ENCODE assay signal across 3 worm cellular contexts in genomic region chrIII:4281955-4282618, ce11.
TF ChIP-seq lines count a peak whose summit lies in the region.

No protein-coding gene starts in this region.

TF ChIP-seq in whole organism, L1 larva, 84 proteins besides CTCF, POLR2A, EP300 and RAD21 (continued from another document and continues in another):
- TF ChIP-seq snpc-4 (tag; optimal IDR thresholded peaks at IDR 0.05; lab: Kevin White, UChicago): peak; percentile 87
- TF ChIP-seq ceh-8 (GFP tag; optimal IDR thresholded peaks at IDR 0.05; lab: Kevin White, UChicago): peak; percentile 97
- TF ChIP-seq fkh-10 (GFP tag; optimal IDR thresholded peaks at IDR 0.05; lab: Kevin White, UChicago): peak; percentile 92
- peak; percentile 87 for TF ChIP-seq lin-13 (GFP tag; optimal IDR thresholded peaks at IDR 0.05; lab: Kevin White, UChicago)
- TF ChIP-seq hlh-17 (GFP tag; optimal IDR thresholded peaks at IDR 0.05; lab: Kevin White, UChicago; ENCODE audit: borderline replicate concordance): no peak
- TF ChIP-seq xbp-1 (tag; optimal IDR thresholded peaks at IDR 0.05; lab: Kevin White, UChicago): peak; percentile 98
- peak; percentile 48 for TF ChIP-seq ama-1 (optimal IDR thresholded peaks at IDR 0.05; lab: Kevin White, UChicago)
- peak in 4 of 6 experiments; percentile 19 to 90 (median 66) for TF ChIP-seq elt-3 (tag; optimal IDR thresholded peaks at IDR 0.05; lab: Kevin White, UChicago)
- TF ChIP-seq grh-1 (GFP tag; IDR thresholded peaks at IDR 0.05; lab: Robert Waterston, UW): peak; percentile 97
- peak; percentile 14 for TF ChIP-seq F16B12.6 (tag; optimal IDR thresholded peaks at IDR 0.05; lab: Kevin White, UChicago)
- TF ChIP-seq unc-62 (GFP tag; optimal IDR thresholded peaks at IDR 0.05; lab: Kevin White, UChicago): peak; percentile 18
- TF ChIP-seq fkh-8 (tag; optimal IDR thresholded peaks at IDR 0.05; lab: Kevin White, UChicago): peak; percentile 99
- peak; percentile 91 for TF ChIP-seq C04F5.9 (tag; optimal IDR thresholded peaks at IDR 0.05; lab: Kevin White, UChicago)
- peak; percentile 90 to 99 for TF ChIP-seq egl-27 (tag; optimal IDR thresholded peaks at IDR 0.05; lab: Kevin White, UChicago)
- TF ChIP-seq fos-1 (tag; optimal IDR thresholded peaks at IDR 0.05; lab: Kevin White, UChicago): peak; percentile 73
- no peak for TF ChIP-seq nhr-28 (tag; optimal IDR thresholded peaks at IDR 0.05; lab: Kevin White, UChicago)
- peak; percentile 97 for TF ChIP-seq sox-4 (tag; optimal IDR thresholded peaks at IDR 0.05; lab: Kevin White, UChicago)
- TF ChIP-seq zip-4 (GFP tag; optimal IDR thresholded peaks at IDR 0.05; lab: Kevin White, UChicago): peak; percentile 91
- TF ChIP-seq nhr-90 (tag; optimal IDR thresholded peaks at IDR 0.05; lab: Kevin White, UChicago; ENCODE audit: poor library complexity): peak; percentile 99
- TF ChIP-seq jun-1 (tag; optimal IDR thresholded peaks at IDR 0.05; lab: Kevin White, UChicago): peak; percentile 97
- peak; percentile 17 for TF ChIP-seq nhr-76 (tag; optimal IDR thresholded peaks at IDR 0.05; lab: Kevin White, UChicago)
- TF ChIP-seq rnt-1 (tag; optimal IDR thresholded peaks at IDR 0.05; lab: Kevin White, UChicago): peak; percentile 90
- peak; percentile 59 to 68 (median 68) for TF ChIP-seq dpl-1 (GFP tag; optimal IDR thresholded peaks at IDR 0.05; lab: Kevin White, UChicago)
- TF ChIP-seq unc-30 (tag; optimal IDR thresholded peaks at IDR 0.05; lab: Kevin White, UChicago): peak; percentile 30
- TF ChIP-seq lin-39 (tag; optimal IDR thresholded peaks at IDR 0.05; lab: Kevin White, UChicago): peak; percentile 84
- TF ChIP-seq efl-1 (optimal IDR thresholded peaks at IDR 0.05; lab: Kevin White, UChicago): peak; percentile 81 to 86
- TF ChIP-seq efl-1 (GFP tag; optimal IDR thresholded peaks at IDR 0.05 in 1 of 2; lab: Kevin White, UChicago): peak; percentile 65 to 97
- no peak for TF ChIP-seq nhr-84 (tag; optimal IDR thresholded peaks at IDR 0.05; lab: Kevin White, UChicago)
- TF ChIP-seq irx-1 (tag; optimal IDR thresholded peaks at IDR 0.05; lab: Kevin White, UChicago): peak; percentile 97
- peak; percentile 99 for TF ChIP-seq swsn-7 (tag; optimal IDR thresholded peaks at IDR 0.05; lab: Kevin White, UChicago)
- TF ChIP-seq nhr-85 (tag; lab: Kevin White, UChicago): peak; percentile 100
- peak; percentile 92 for TF ChIP-seq lir-3 (tag; optimal IDR thresholded peaks at IDR 0.05; lab: Kevin White, UChicago; ENCODE audit: poor library complexity)
- peak; percentile 97 for TF ChIP-seq nhr-11 (tag; optimal IDR thresholded peaks at IDR 0.05; lab: Kevin White, UChicago)
- TF ChIP-seq ceh-82 (tag; optimal IDR thresholded peaks at IDR 0.05; lab: Kevin White, UChicago): peak; percentile 69 to 84 (median 73)
- TF ChIP-seq lin-15B (tag; optimal IDR thresholded peaks at IDR 0.05; lab: Kevin White, UChicago): peak; percentile 48
- TF ChIP-seq ztf-4 (tag; optimal IDR thresholded peaks at IDR 0.05; lab: Kevin White, UChicago): peak; percentile 98
- peak; percentile 65 for TF ChIP-seq blmp-1 (tag; optimal IDR thresholded peaks at IDR 0.05; lab: Kevin White, UChicago)
- peak; percentile 96 for TF ChIP-seq sup-37 (GFP tag; optimal IDR thresholded peaks at IDR 0.05; lab: Kevin White, UChicago)
- peak; percentile 94 for TF ChIP-seq ceh-88 (GFP tag; IDR thresholded peaks at IDR 0.05; lab: Robert Waterston, UW)
- no peak for TF ChIP-seq aly-2 (tag; optimal IDR thresholded peaks at IDR 0.05; lab: Kevin White, UChicago)
- peak; percentile 70 for TF ChIP-seq pqm-1 (tag; optimal IDR thresholded peaks at IDR 0.05; lab: Kevin White, UChicago)
- TF ChIP-seq vab-15 (tag; optimal IDR thresholded peaks at IDR 0.05; lab: Kevin White, UChicago): peak; percentile 88
- TF ChIP-seq nhr-71 (tag; optimal IDR thresholded peaks at IDR 0.05; lab: Kevin White, UChicago): peak; percentile 100

TF ChIP-seq in whole organism, L3 larva, 47 proteins besides CTCF, POLR2A, EP300 and RAD21 (continued from another document):
- no peak for TF ChIP-seq skn-1 (tag; optimal IDR thresholded peaks at IDR 0.05; lab: Kevin White, UChicago)
- peak; percentile 86 for TF ChIP-seq fos-1 (tag; optimal IDR thresholded peaks at IDR 0.05; lab: Kevin White, UChicago)
- peak; percentile 91 for TF ChIP-seq elt-1 (tag; optimal IDR thresholded peaks at IDR 0.05; lab: Kevin White, UChicago)
- TF ChIP-seq daf-12 (tag; optimal IDR thresholded peaks at IDR 0.05; lab: Kevin White, UChicago): peak; percentile 64
- TF ChIP-seq lin-15B (tag; optimal IDR thresholded peaks at IDR 0.05; lab: Kevin White, UChicago): peak; percentile 85
- peak; percentile 97 for TF ChIP-seq tbx-2 (tag; optimal IDR thresholded peaks at IDR 0.05; lab: Kevin White, UChicago)
- peak; percentile 35 for TF ChIP-seq nhr-77 (tag; optimal IDR thresholded peaks at IDR 0.05; lab: Kevin White, UChicago)
- peak; percentile 27 for TF ChIP-seq ZK546.5 (tag; optimal IDR thresholded peaks at IDR 0.05; lab: Kevin White, UChicago)
- TF ChIP-seq nhr-67 (tag; optimal IDR thresholded peaks at IDR 0.05; lab: Kevin White, UChicago): no peak
- peak; percentile 96 for TF ChIP-seq ceh-28 (tag; optimal IDR thresholded peaks at IDR 0.05; lab: Kevin White, UChicago)
- peak; percentile 97 for TF ChIP-seq jun-1 (tag; optimal IDR thresholded peaks at IDR 0.05; lab: Kevin White, UChicago)
- TF ChIP-seq pqm-1 (tag; optimal IDR thresholded peaks at IDR 0.05; lab: Kevin White, UChicago): peak; percentile 74
- peak; percentile 92 for TF ChIP-seq nhr-11 (tag; optimal IDR thresholded peaks at IDR 0.05; lab: Kevin White, UChicago)
- no peak for TF ChIP-seq nhr-12 (tag; optimal IDR thresholded peaks at IDR 0.05; lab: Kevin White, UChicago)
- TF ChIP-seq nhr-23 (tag; optimal IDR thresholded peaks at IDR 0.05; lab: Kevin White, UChicago): peak; percentile 98
- peak; percentile 98 for TF ChIP-seq nhr-43 (tag; optimal IDR thresholded peaks at IDR 0.05; lab: Kevin White, UChicago; ENCODE audit: poor library complexity, severe bottlenecking)
- peak; percentile 95 for TF ChIP-seq elt-2 (tag; optimal IDR thresholded peaks at IDR 0.05; lab: Kevin White, UChicago)
- no peak for TF ChIP-seq ceh-9 (tag; optimal IDR thresholded peaks at IDR 0.05; lab: Kevin White, UChicago)
- peak; percentile 85 for TF ChIP-seq R02D3.7 (tag; optimal IDR thresholded peaks at IDR 0.05; lab: Kevin White, UChicago)
- TF ChIP-seq ztf-11 (tag; optimal IDR thresholded peaks at IDR 0.05; lab: Kevin White, UChicago): no peak
- TF ChIP-seq lsy-12 (tag; optimal IDR thresholded peaks at IDR 0.05; lab: Kevin White, UChicago): peak; percentile 97
- TF ChIP-seq nhr-28 (tag; optimal IDR thresholded peaks at IDR 0.05; lab: Kevin White, UChicago): peak; percentile 40
- peak; percentile 82 for TF ChIP-seq ceh-82 (tag; optimal IDR thresholded peaks at IDR 0.05; lab: Kevin White, UChicago)
- TF ChIP-seq egl-27 (tag; optimal IDR thresholded peaks at IDR 0.05; lab: Kevin White, UChicago): peak; percentile 72
- peak; percentile 87 for TF ChIP-seq fkh-10 (GFP tag; optimal IDR thresholded peaks at IDR 0.05; lab: Kevin White, UChicago)
- TF ChIP-seq mdl-1 (tag; optimal IDR thresholded peaks at IDR 0.05; lab: Kevin White, UChicago): peak; percentile 93
- TF ChIP-seq zag-1 (tag; optimal IDR thresholded peaks at IDR 0.05; lab: Kevin White, UChicago): peak; percentile 75
- TF ChIP-seq fkh-2 (tag; optimal IDR thresholded peaks at IDR 0.05; lab: Kevin White, UChicago): no peak
TF ChIP-seq in whole organism, L3 larva: peak in this region for 37.

TF ChIP-seq in whole organism, young adult, 124 proteins besides CTCF, POLR2A, EP300 and RAD21 (continued from another document and continues in another):
- TF ChIP-seq cebp-2 (GFP tag; IDR thresholded peaks at IDR 0.05; lab: Robert Waterston, UW): 0 out of 2 replicates have a peak, but pooled peaks have one; percentile 47
- TF ChIP-seq chd-7 (tag; optimal IDR thresholded peaks at IDR 0.05; lab: Kevin White, UChicago): peak; percentile 100
- no peak for TF ChIP-seq T26A5.8 (tag; optimal IDR thresholded peaks at IDR 0.05; lab: Kevin White, UChicago)
- peak; percentile 25 for TF ChIP-seq B0261.1 (tag; optimal IDR thresholded peaks at IDR 0.05; lab: Kevin White, UChicago)
- TF ChIP-seq madf-3 (GFP tag; IDR thresholded peaks at IDR 0.05; lab: Robert Waterston, UW): peak; percentile 87
- TF ChIP-seq unc-130 (GFP tag; optimal IDR thresholded peaks at IDR 0.05; lab: Kevin White, UChicago): peak; percentile 4
- TF ChIP-seq xnd-1 (tag; optimal IDR thresholded peaks at IDR 0.05; lab: Kevin White, UChicago): no peak
- TF ChIP-seq Y56A3A.18 (GFP tag; IDR thresholded peaks at IDR 0.05; lab: Robert Waterston, UW): peak; percentile 92
- TF ChIP-seq atf-7 (tag; optimal IDR thresholded peaks at IDR 0.05; lab: Kevin White, UChicago): peak; percentile 100
- no peak for TF ChIP-seq lsl-1 (GFP tag; optimal IDR thresholded peaks at IDR 0.05; lab: Kevin White, UChicago)
- TF ChIP-seq nfya-2 (GFP tag; IDR thresholded peaks at IDR 0.05; lab: Robert Waterston, UW): no peak
- TF ChIP-seq tbp1 (GFP tag; optimal IDR thresholded peaks at IDR 0.05; lab: Kevin White, UChicago): peak; percentile 72
- TF ChIP-seq fkh-3 (tag; optimal IDR thresholded peaks at IDR 0.05; lab: Kevin White, UChicago): peak; percentile 1
- no peak for TF ChIP-seq Y53F4B.3 (GFP tag; IDR thresholded peaks at IDR 0.05; lab: Robert Waterston, UW)
- TF ChIP-seq sdz-38 (tag; optimal IDR thresholded peaks at IDR 0.05; lab: Kevin White, UChicago): no peak
- TF ChIP-seq let-526 (GFP tag; IDR thresholded peaks at IDR 0.05; lab: Robert Waterston, UW): peak; percentile 68
- TF ChIP-seq ztf-3 (GFP tag; optimal IDR thresholded peaks at IDR 0.05; lab: Kevin White, UChicago): peak; percentile 93
- no peak for TF ChIP-seq hrde-1 (tag; optimal IDR thresholded peaks at IDR 0.05; lab: Kevin White, UChicago; ENCODE audit: borderline replicate concordance)
- TF ChIP-seq gei-17 (GFP tag; optimal IDR thresholded peaks at IDR 0.05; lab: Kevin White, UChicago): peak; percentile 94
- no peak for TF ChIP-seq hlh-26 (GFP tag; conservative IDR thresholded peaks at IDR 0.05; lab: Robert Waterston, UW)
- peak; percentile 24 for TF ChIP-seq ZK185.1 (tag; optimal IDR thresholded peaks at IDR 0.05; lab: Kevin White, UChicago; ENCODE audit: poor library complexity, severe bottlenecking)
- TF ChIP-seq egl-44 (GFP tag; IDR thresholded peaks at IDR 0.05; lab: Robert Waterston, UW): peak; percentile 98
- peak; percentile 100 for TF ChIP-seq zfh-2 (GFP tag; conservative IDR thresholded peaks at IDR 0.05; lab: Robert Waterston, UW)
- peak; percentile 92 for TF ChIP-seq hmg-1.2 (GFP tag; IDR thresholded peaks at IDR 0.05; lab: Robert Waterston, UW)
- TF ChIP-seq snpc-1.3 (tag; optimal IDR thresholded peaks at IDR 0.05; lab: Kevin White, UChicago; ENCODE audit: insufficient read depth): no peak
- TF ChIP-seq ztf-22 (GFP tag; optimal IDR thresholded peaks at IDR 0.05; lab: Kevin White, UChicago): peak; percentile 99
- TF ChIP-seq hmg-20 (GFP tag; IDR thresholded peaks at IDR 0.05; lab: Robert Waterston, UW): peak; percentile 66; the same call in 1 of the 2 replicates
- TF ChIP-seq F22D6.2 (tag; optimal IDR thresholded peaks at IDR 0.05; lab: Kevin White, UChicago): peak; percentile 96
- TF ChIP-seq K11D2.4 (GFP tag; IDR thresholded peaks at IDR 0.05; lab: Robert Waterston, UW): peak; percentile 96
- peak; percentile 99 for TF ChIP-seq C06A6.2 (GFP tag; conservative IDR thresholded peaks at IDR 0.05; lab: Robert Waterston, UW)
- TF ChIP-seq egrh-3 (GFP tag; IDR thresholded peaks at IDR 0.05; lab: Robert Waterston, UW): peak; percentile 87
- peak; percentile 94 for TF ChIP-seq ekl-4 (GFP tag; IDR thresholded peaks at IDR 0.05; lab: Robert Waterston, UW)
- no peak for TF ChIP-seq F39B2.1 (GFP tag; IDR thresholded peaks at IDR 0.05; lab: Robert Waterston, UW)
- TF ChIP-seq lin-40 (tag; optimal IDR thresholded peaks at IDR 0.05; lab: Kevin White, UChicago): peak; percentile 99
- TF ChIP-seq lin-26 (GFP tag; IDR thresholded peaks at IDR 0.05; lab: Robert Waterston, UW): peak; percentile 81
- TF ChIP-seq attf-6 (GFP tag; IDR thresholded peaks at IDR 0.05; lab: Robert Waterston, UW): no peak
- TF ChIP-seq T07F8.4 (tag; optimal IDR thresholded peaks at IDR 0.05; lab: Kevin White, UChicago): peak; percentile 13
- peak; percentile 31 for TF ChIP-seq F33H1.4 (GFP tag; IDR thresholded peaks at IDR 0.05; lab: Robert Waterston, UW)
- TF ChIP-seq egl-18 (GFP tag; IDR thresholded peaks at IDR 0.05; lab: Robert Waterston, UW): peak; percentile 73; the same call in 1 of the 2 replicates
- no peak for TF ChIP-seq B0019.2 (GFP tag; conservative IDR thresholded peaks at IDR 0.05; lab: Robert Waterston, UW)
- TF ChIP-seq snpc-3.4 (tag; optimal IDR thresholded peaks at IDR 0.05; lab: Kevin White, UChicago): peak; percentile 1
- no peak for TF ChIP-seq lsy-27 (tag; optimal IDR thresholded peaks at IDR 0.05; lab: Kevin White, UChicago; ENCODE audit: borderline replicate concordance, insufficient read depth)
- peak; percentile 2 for TF ChIP-seq snpc-4 (GFP tag; optimal IDR thresholded peaks at IDR 0.05; lab: Kevin White, UChicago)
- TF ChIP-seq snpc-4 (tag; optimal IDR thresholded peaks at IDR 0.05; lab: Kevin White, UChicago): peak in 3 of 4 experiments; percentile 76 to 88 (median 86)
- no peak for TF ChIP-seq hlh-12 (tag; optimal IDR thresholded peaks at IDR 0.05; lab: Kevin White, UChicago)
- TF ChIP-seq mel-28 (tag; optimal IDR thresholded peaks at IDR 0.05; lab: Kevin White, UChicago; ENCODE audit: borderline replicate concordance): no peak
- peak; percentile 100 for TF ChIP-seq somi-1 (GFP tag; optimal IDR thresholded peaks at IDR 0.05; lab: Kevin White, UChicago)
- TF ChIP-seq B0035.1 (tag; optimal IDR thresholded peaks at IDR 0.05; lab: Kevin White, UChicago): peak; percentile 89
- peak; percentile 90 for TF ChIP-seq mcd-1 (GFP tag; IDR thresholded peaks at IDR 0.05; lab: Robert Waterston, UW)
- no peak for TF ChIP-seq mes-4 (tag; optimal IDR thresholded peaks at IDR 0.05; lab: Kevin White, UChicago)
- TF ChIP-seq nhr-80 (tag; optimal IDR thresholded peaks at IDR 0.05; lab: Kevin White, UChicago): peak; percentile 98
- TF ChIP-seq F23B12.7 (tag; optimal IDR thresholded peaks at IDR 0.05; lab: Kevin White, UChicago; ENCODE audit: insufficient read depth): no peak
- TF ChIP-seq ztf-26 (tag; optimal IDR thresholded peaks at IDR 0.05; lab: Kevin White, UChicago): peak; percentile 98
- peak; percentile 59; the same call in 1 of the 2 replicates for TF ChIP-seq lir-1 (GFP tag; conservative IDR thresholded peaks at IDR 0.05; lab: Robert Waterston, UW)
- no peak for TF ChIP-seq F55B11.4 (tag; optimal IDR thresholded peaks at IDR 0.05; lab: Kevin White, UChicago; ENCODE audit: borderline replicate concordance, insufficient read depth)
- peak; percentile 99 for TF ChIP-seq K12H6.12 (tag; optimal IDR thresholded peaks at IDR 0.05; lab: Kevin White, UChicago)
- TF ChIP-seq him-1 (tag; optimal IDR thresholded peaks at IDR 0.05; lab: Kevin White, UChicago): no peak
- no peak for TF ChIP-seq madf-8 (GFP tag; conservative IDR thresholded peaks at IDR 0.05; lab: Robert Waterston, UW)
- peak; percentile 61 for TF ChIP-seq akir-1 (GFP tag; optimal IDR thresholded peaks at IDR 0.05; lab: Kevin White, UChicago)
- TF ChIP-seq D2030.7 (GFP tag; IDR thresholded peaks at IDR 0.05; lab: Robert Waterston, UW): no peak
- TF ChIP-seq tbx-9 (tag; optimal IDR thresholded peaks at IDR 0.05; lab: Kevin White, UChicago; ENCODE audit: borderline replicate concordance): no peak
- TF ChIP-seq die-1 (tag; optimal IDR thresholded peaks at IDR 0.05; lab: Kevin White, UChicago): peak; percentile 93
- no peak for TF ChIP-seq efl-1 (GFP tag; optimal IDR thresholded peaks at IDR 0.05; lab: Kevin White, UChicago)
- TF ChIP-seq athp-1 (tag; optimal IDR thresholded peaks at IDR 0.05; lab: Kevin White, UChicago): peak; percentile 96
- TF ChIP-seq ceh-79 (tag; optimal IDR thresholded peaks at IDR 0.05; lab: Kevin White, UChicago): no peak
- TF ChIP-seq ztf-25 (GFP tag; IDR thresholded peaks at IDR 0.05; lab: Robert Waterston, UW): no peak
- peak; percentile 94 for TF ChIP-seq ceh-27 (GFP tag; optimal IDR thresholded peaks at IDR 0.05; lab: Kevin White, UChicago)
- peak; percentile 94 for TF ChIP-seq repo-1 (tag; optimal IDR thresholded peaks at IDR 0.05; lab: Kevin White, UChicago)
